Worm (Caenorhabditis elegans) whole organism, young adult: ENCODE results near the gene ZK185.1.

Experiments
- B0261.1 ChIP-seq: sonication (generic microtip); optimal IDR thresholded peaks from 2 replicates; lab custom pipeline; 2016; ENCODE audit warnings: mild to moderate bottlenecking, missing genetic modification characterization, moderate library complexity, missing compliant biosample characterization
- D2030.7 ChIP-seq: fragments of 200-800 bp; sonication (Bioruptor generic); IDR thresholded peaks from 2 replicates; pipeline ENCODE4 v1.3.6; 2022; ENCODE audit warnings: missing genetic modification reagents, missing genetic modification characterization, missing compliant biosample characterization
- F23B12.7 ChIP-seq: sonication (generic microtip); optimal IDR thresholded peaks from 2 replicates; lab custom pipeline; 2017; ENCODE audit warnings: missing genetic modification characterization, mild to moderate bottlenecking, missing compliant biosample characterization, antibody characterized with exemption, moderate library complexity; ENCODE audit not compliant: insufficient read depth
- F57C9.4 ChIP-seq: sonication (generic microtip); optimal IDR thresholded peaks from 2 replicates; lab custom pipeline; 2017; ENCODE audit warnings: mild to moderate bottlenecking, missing genetic modification characterization, missing compliant biosample characterization
- K12H6.12 ChIP-seq: fragments of 200-800 bp; sonication (Bioruptor generic); optimal IDR thresholded peaks from 2 replicates; lab custom pipeline; 2018; ENCODE audit warnings: mild to moderate bottlenecking, missing genetic modification characterization, missing compliant biosample characterization
- ZK185.1 ChIP-seq: sonication (generic microtip); optimal IDR thresholded peaks from 2 replicates; lab custom pipeline; 2016; ENCODE audit warnings: mild to moderate bottlenecking, missing genetic modification characterization, missing compliant biosample characterization; ENCODE audit not compliant: poor library complexity, severe bottlenecking
- akir-1 ChIP-seq: fragments of 200-800 bp; sonication (Bioruptor generic); optimal IDR thresholded peaks from 2 replicates; lab custom pipeline; 2018; ENCODE audit warnings: mild to moderate bottlenecking, missing genetic modification characterization, moderate library complexity, missing compliant biosample characterization
- ama-1 ChIP-seq, 3 experiments: fragments of 150-350 bp in 1 of 3; sonication (generic microtip) in 2 of 3; optimal IDR thresholded peaks; 2 replicates each; lab custom pipeline; 2014 to 2018; ENCODE audit warnings: missing biosample characterization in 2 of 3, missing genetic modification characterization in 2 of 3, missing genetic modification reagents in 2 of 3
- attf-3 ChIP-seq: fragments of 200-800 bp; sonication (Bioruptor generic); conservative IDR thresholded peaks from 2 replicates; pipeline ENCODE4 v1.3.6; 2022; ENCODE audit warnings: missing genetic modification reagents, missing genetic modification characterization, missing compliant biosample characterization
- attf-5 ChIP-seq: fragments of 200-800 bp; sonication (Bioruptor generic); optimal IDR thresholded peaks from 2 replicates; lab custom pipeline; 2018; ENCODE audit warnings: mild to moderate bottlenecking, missing genetic modification characterization, missing compliant biosample characterization
- ccch-3 ChIP-seq: fragments of 200-800 bp; sonication (Bioruptor generic); optimal IDR thresholded peaks from 2 replicates; lab custom pipeline; 2018; ENCODE audit warnings: mild to moderate bottlenecking, missing genetic modification characterization, missing compliant biosample characterization
- ceh-79 ChIP-seq: sonication (generic microtip); optimal IDR thresholded peaks from 2 replicates; lab custom pipeline; 2017; ENCODE audit warnings: mild to moderate bottlenecking, missing genetic modification characterization, missing compliant biosample characterization
- dox-1 ChIP-seq: fragments of 200-800 bp; sonication (Bioruptor generic); IDR thresholded peaks from 2 replicates; pipeline ENCODE4 v1.3.6; 2022; ENCODE audit warnings: missing genetic modification reagents, missing genetic modification characterization, missing compliant biosample characterization
- dpff-1 ChIP-seq: sonication (generic microtip); optimal IDR thresholded peaks from 2 replicates; lab custom pipeline; 2017; ENCODE audit warnings: mild to moderate bottlenecking, missing genetic modification characterization, missing compliant biosample characterization
- dpl-1 ChIP-seq: fragments of 150-350 bp; optimal IDR thresholded peaks from 2 replicates; lab custom pipeline; 2014; ENCODE audit warnings: missing biosample characterization, missing genetic modification reagents, missing genetic modification characterization
- egl-18 ChIP-seq: fragments of 200-800 bp; sonication (Bioruptor generic); IDR thresholded peaks from 2 replicates; pipeline ENCODE4 v1.3.6; 2022; ENCODE audit warnings: missing genetic modification reagents, missing genetic modification characterization, missing compliant biosample characterization
- egrh-3 ChIP-seq: fragments of 200-800 bp; sonication (Bioruptor generic); IDR thresholded peaks from 2 replicates; pipeline ENCODE4 v1.3.6; 2022; ENCODE audit warnings: missing genetic modification reagents, missing genetic modification characterization, missing compliant biosample characterization
- him-1 ChIP-seq: sonication (generic microtip); optimal IDR thresholded peaks from 2 replicates; lab custom pipeline; 2016; ENCODE audit warnings: missing genotype, missing genetic modification reagents, missing genetic modification characterization, missing compliant biosample characterization
- hlh-12 ChIP-seq: sonication (generic microtip); optimal IDR thresholded peaks from 2 replicates; lab custom pipeline; 2016; ENCODE audit warnings: missing genetic modification characterization, missing compliant biosample characterization
- hmg-1.2 ChIP-seq: fragments of 200-800 bp; sonication (Bioruptor generic); IDR thresholded peaks from 2 replicates; pipeline ENCODE4 v1.3.6; 2022; ENCODE audit warnings: missing genetic modification reagents, missing genetic modification characterization, missing compliant biosample characterization
- hrde-1 ChIP-seq: sonication (generic microtip); optimal IDR thresholded peaks from 2 replicates; lab custom pipeline; 2016; ENCODE audit warnings: missing genetic modification characterization, mild to moderate bottlenecking, missing compliant biosample characterization, moderate library complexity, missing genotype, missing genetic modification reagents, borderline replicate concordance
- lag-1 ChIP-seq: fragments of 200-800 bp; sonication (Bioruptor generic); IDR thresholded peaks from 2 replicates; pipeline ENCODE4 v1.3.6; 2022; ENCODE audit warnings: missing genetic modification reagents, missing genetic modification characterization, missing compliant biosample characterization
- madf-10 ChIP-seq: sonication (generic microtip); optimal IDR thresholded peaks from 2 replicates; lab custom pipeline; 2016; ENCODE audit warnings: mild to moderate bottlenecking, missing genetic modification characterization, missing compliant biosample characterization
- madf-3 ChIP-seq: fragments of 200-800 bp; sonication (Bioruptor generic); IDR thresholded peaks from 2 replicates; pipeline ENCODE4 v1.3.6; 2022; ENCODE audit warnings: missing genetic modification reagents, missing genetic modification characterization, missing compliant biosample characterization
- madf-6 ChIP-seq: fragments of 200-800 bp; sonication (Bioruptor generic); IDR thresholded peaks from 2 replicates; pipeline ENCODE4 v1.3.6; 2022; ENCODE audit warnings: missing genetic modification reagents, missing genetic modification characterization, missing compliant biosample characterization
- mel-28 ChIP-seq: sonication (generic microtip); optimal IDR thresholded peaks from 2 replicates; lab custom pipeline; 2016; ENCODE audit warnings: borderline replicate concordance, mild to moderate bottlenecking, missing genetic modification characterization, missing compliant biosample characterization
- mes-4 ChIP-seq: sonication (generic microtip); optimal IDR thresholded peaks from 2 replicates; lab custom pipeline; 2016; ENCODE audit warnings: missing genotype, missing genetic modification characterization, missing compliant biosample characterization
- nhr-90 ChIP-seq: sonication (generic microtip); optimal IDR thresholded peaks from 2 replicates; lab custom pipeline; 2016; ENCODE audit warnings: missing genotype, mild to moderate bottlenecking, missing genetic modification characterization, missing compliant biosample characterization
- pha-4 ChIP-seq: fragments of 150-350 bp; sonication (generic microtip); optimal IDR thresholded peaks from 2 replicates; lab custom pipeline; 2014; ENCODE audit warnings: missing biosample characterization, missing genetic modification reagents, missing genetic modification characterization
- rcor-1 ChIP-seq: fragments of 200-800 bp; sonication (Bioruptor generic); IDR thresholded peaks from 2 replicates; pipeline ENCODE4 v1.3.6; 2022; ENCODE audit warnings: missing genetic modification reagents, missing genetic modification characterization, missing compliant biosample characterization
- repo-1 ChIP-seq: sonication (generic microtip); optimal IDR thresholded peaks from 2 replicates; lab custom pipeline; 2017; ENCODE audit warnings: mild to moderate bottlenecking, missing genetic modification characterization, missing compliant biosample characterization
- rpc-1 ChIP-seq, 2 experiments: fragments of 150-350 bp in 1 of 2; sonication (generic microtip) in 1 of 2; optimal IDR thresholded peaks; 2 replicates each; lab custom pipeline; 2014 to 2018; ENCODE audit warnings: missing biosample characterization in 1 of 2, missing genetic modification characterization in 1 of 2, missing genetic modification reagents in 1 of 2, missing genotype in 1 of 2
- snpc-1.1 ChIP-seq: sonication (generic microtip); optimal IDR thresholded peaks from 2 replicates; lab custom pipeline; 2017; ENCODE audit warnings: missing genetic modification characterization, mild to moderate bottlenecking, missing compliant biosample characterization, antibody characterized with exemption, moderate library complexity, missing genotype, missing genetic modification reagents; ENCODE audit not compliant: insufficient read depth
- snpc-3.4 ChIP-seq: sonication (generic microtip); optimal IDR thresholded peaks from 2 replicates; lab custom pipeline; 2017; ENCODE audit warnings: missing genetic modification characterization, mild to moderate bottlenecking, missing compliant biosample characterization, antibody characterized with exemption, moderate library complexity, missing genotype, missing genetic modification reagents
- somi-1 ChIP-seq: fragments of 200-800 bp; sonication (Bioruptor generic); optimal IDR thresholded peaks from 2 replicates; lab custom pipeline; 2018; ENCODE audit warnings: mild to moderate bottlenecking, missing genetic modification characterization, missing compliant biosample characterization
- tlf-1 ChIP-seq: fragments of 200-800 bp; sonication (Bioruptor generic); optimal IDR thresholded peaks from 2 replicates; lab custom pipeline; 2018; ENCODE audit warnings: mild to moderate bottlenecking, missing genetic modification characterization, missing compliant biosample characterization
- zfh-2 ChIP-seq: fragments of 200-800 bp; sonication (Bioruptor generic); conservative IDR thresholded peaks from 2 replicates; pipeline ENCODE4 v1.3.6; 2022; ENCODE audit warnings: missing genetic modification reagents, missing genetic modification characterization, missing compliant biosample characterization
- ztf-22 ChIP-seq: fragments of 200-800 bp; sonication (Bioruptor generic); optimal IDR thresholded peaks from 2 replicates; lab custom pipeline; 2018; ENCODE audit warnings: mild to moderate bottlenecking, missing genetic modification characterization, moderate library complexity, missing compliant biosample characterization
- ztf-26 ChIP-seq: sonication (generic microtip); optimal IDR thresholded peaks from 2 replicates; lab custom pipeline; 2017; ENCODE audit warnings: missing genetic modification characterization, missing compliant biosample characterization

The ZK185.1 gene

DNA sequence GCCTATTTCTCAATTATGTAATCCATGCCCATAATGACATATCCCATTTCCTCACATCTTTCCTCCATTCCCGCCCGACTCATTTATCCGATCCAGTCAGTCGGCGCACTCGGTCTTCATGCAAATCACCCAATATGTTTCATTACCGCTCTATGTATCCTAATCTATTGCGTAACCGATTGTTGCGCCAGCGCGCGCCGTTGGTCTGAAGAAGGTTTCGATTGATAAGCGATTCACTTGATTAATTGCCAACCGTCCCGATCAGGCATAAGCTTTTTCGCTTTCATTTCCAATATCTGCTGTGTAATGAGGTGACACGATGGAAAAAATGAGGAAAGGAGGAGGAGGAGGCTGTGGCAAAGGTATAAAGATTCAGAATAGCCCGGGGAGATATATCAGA lies 30.2 kb upstream of the ZK185.1 start:
- TF ChIP-seq ztf-22 (GFP tag; lab: Kevin White, UChicago) = no peak
- no peak for TF ChIP-seq attf-5 (GFP tag; lab: Kevin White, UChicago)

DNA sequence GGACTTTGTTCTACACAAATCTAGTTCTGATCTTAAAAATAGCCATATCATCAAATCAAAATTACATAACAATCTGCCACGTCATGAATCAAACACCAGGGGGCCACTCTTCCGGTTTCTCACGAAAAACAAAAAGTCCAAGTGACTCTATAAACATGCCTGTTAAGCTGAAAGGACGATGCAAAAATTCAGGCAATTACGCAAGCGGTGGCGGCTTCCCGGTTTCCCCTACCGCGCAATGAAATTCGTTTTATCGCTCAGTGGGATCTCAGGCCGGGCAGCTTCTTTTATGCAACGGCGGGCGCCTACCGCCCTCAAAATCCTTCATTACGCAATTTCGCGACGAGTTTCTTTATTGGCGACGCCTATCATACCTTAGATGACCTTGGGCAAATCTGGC lies 28.6 kb upstream of the ZK185.1 start:
- TF ChIP-seq zfh-2 (GFP tag; lab: Robert Waterston, UW) (0 out of 2 replicates have a peak, but pooled peaks have one; percentile 20), mes-4 (tag; lab: Kevin White, UChicago) (no peak)

DNA sequence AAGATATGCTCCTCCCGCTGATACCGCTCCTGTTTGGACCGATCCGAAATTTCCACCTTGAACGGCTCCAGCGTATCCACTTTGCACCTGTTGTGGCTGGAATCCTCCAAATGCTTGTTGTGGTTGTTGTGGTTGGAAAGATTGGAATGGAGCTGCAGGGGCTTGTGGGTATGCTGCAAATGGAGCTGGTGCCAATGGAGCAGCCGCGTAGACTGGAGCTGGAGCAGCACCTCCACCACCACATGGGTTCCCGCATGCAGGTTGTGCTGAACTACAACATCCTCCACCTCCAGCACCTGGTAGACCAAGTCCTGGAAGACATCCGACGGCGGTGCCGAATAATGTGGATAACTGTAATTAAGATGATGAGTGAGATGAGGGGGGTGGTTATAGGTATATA lies 24.9 kb upstream of the ZK185.1 start:
- no peak for TF ChIP-seq rcor-1
- TF ChIP-seq mel-28 (tag; lab: Kevin White, UChicago) = no peak
- peak; percentile 54; the same call in 1 of the 2 replicates for TF ChIP-seq egrh-3 (GFP tag; lab: Robert Waterston, UW)
- no peak for TF ChIP-seq him-1 (tag; lab: Kevin White, UChicago)
- TF ChIP-seq zfh-2 (GFP tag; lab: Robert Waterston, UW) = peak; percentile 73; the same call in 1 of the 2 replicates
- no peak for TF ChIP-seq snpc-3.4 (tag; lab: Kevin White, UChicago)
- TF ChIP-seq somi-1 (GFP tag; lab: Kevin White, UChicago) = no peak
- TF ChIP-seq dox-1 (GFP tag; lab: Robert Waterston, UW) = no peak
- no peak for TF ChIP-seq lag-1 (GFP tag; lab: Robert Waterston, UW)
- TF ChIP-seq repo-1 (tag; lab: Kevin White, UChicago) = no peak

ce11 chrIV:4524943-4525342 lies 23.4 kb upstream of the ZK185.1 start, which contains the start of gene ZK180.6:
ZK180.6 (minus strand) TSS chrIV:4525043.
- TF ChIP-seq attf-3 (GFP tag; lab: Robert Waterston, UW) = no peak
- TF ChIP-seq F23B12.7 (tag; lab: Kevin White, UChicago) = no peak
- TF ChIP-seq madf-10 = no peak
- no peak for TF ChIP-seq snpc-1.1 (tag; lab: Kevin White, UChicago)

DNA sequence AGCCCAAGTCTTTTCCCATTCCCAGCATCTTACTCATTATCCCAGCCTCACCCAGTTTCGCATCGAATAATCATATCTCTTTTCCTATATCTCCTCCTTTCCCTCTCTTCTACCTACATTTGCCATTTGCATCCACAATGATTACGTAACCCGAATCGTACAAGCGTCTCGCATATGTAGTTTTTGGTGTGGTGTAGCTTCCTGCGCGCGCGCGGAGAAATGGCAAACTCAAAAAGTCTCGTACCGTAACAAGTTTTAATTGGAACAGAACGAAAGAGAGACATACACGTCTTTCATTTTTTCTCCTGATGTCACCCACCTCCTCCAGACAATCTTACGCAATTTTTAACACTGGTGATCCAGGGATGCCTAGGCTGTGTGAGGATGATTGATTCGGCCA lies 22.3 kb upstream of the ZK185.1 start:
- TF ChIP-seq ZK185.1 (tag; lab: Kevin White, UChicago) = no peak
- TF ChIP-seq B0261.1 = no peak
- TF ChIP-seq ama-1 (optimal IDR thresholded peaks at IDR 0.05; lab: Kevin White, UChicago) = no peak
- no peak for TF ChIP-seq ama-1 (GFP tag; optimal IDR thresholded peaks at IDR 0.05; lab: Kevin White, UChicago)
- TF ChIP-seq egl-18 = no peak
- no peak for TF ChIP-seq hrde-1 (tag; lab: Kevin White, UChicago)
- no peak for TF ChIP-seq dpl-1 (GFP tag; lab: Kevin White, UChicago)
- no peak for TF ChIP-seq hmg-1.2
- no peak for TF ChIP-seq rpc-1 (optimal IDR thresholded peaks at IDR 0.05; lab: Kevin White, UChicago)
- no peak for TF ChIP-seq rpc-1 (tag; optimal IDR thresholded peaks at IDR 0.05; lab: Kevin White, UChicago)
- TF ChIP-seq ceh-79 (tag; lab: Kevin White, UChicago) = no peak
- no peak for TF ChIP-seq tlf-1 (GFP tag; lab: Kevin White, UChicago)
- no peak for TF ChIP-seq ztf-26 (tag; lab: Kevin White, UChicago)
- no peak for TF ChIP-seq rcor-1
- TF ChIP-seq nhr-90 = no peak

- TF ChIP-seq D2030.7 (GFP tag; lab: Robert Waterston, UW) = no peak
- no peak for TF ChIP-seq madf-10
- no peak for TF ChIP-seq ccch-3
- no peak for TF ChIP-seq madf-6 (GFP tag; lab: Robert Waterston, UW)
- no peak for TF ChIP-seq attf-5 (GFP tag; lab: Kevin White, UChicago)
- no peak for TF ChIP-seq mes-4 (tag; lab: Kevin White, UChicago)
- no peak for TF ChIP-seq B0261.1
- TF ChIP-seq K12H6.12 (tag; lab: Kevin White, UChicago) = no peak
- no peak for TF ChIP-seq madf-3 (GFP tag; lab: Robert Waterston, UW)
- no peak for TF ChIP-seq pha-4 (tag; lab: Kevin White, UChicago)
- no peak for TF ChIP-seq dpff-1 (tag; lab: Kevin White, UChicago)
- TF ChIP-seq zfh-2 (GFP tag; lab: Robert Waterston, UW) = no peak
- no peak for TF ChIP-seq akir-1 (GFP tag; lab: Kevin White, UChicago)
- no peak for TF ChIP-seq hlh-12 (tag; lab: Kevin White, UChicago)
- TF ChIP-seq egl-18 = no peak
- no peak for TF ChIP-seq hmg-1.2
- TF ChIP-seq F57C9.4 (tag; lab: Kevin White, UChicago) = no peak
Observed at ce11 chrIV:4526724-4527123, 21.6 kb upstream of the ZK185.1 start.
